Worm (Caenorhabditis elegans) whole organism, L2 larva: ENCODE measurements around the gene srw-112.

Experiments
- ceh-82 ChIP-seq: fragments of 150-350 bp; optimal IDR thresholded peaks from 2 replicates; lab custom pipeline; 2014; ENCODE audit warnings: missing biosample characterization, missing genetic modification characterization
- lsy-2 ChIP-seq, 2 experiments: fragments of 150-350 bp in 1 of 2; sonication (generic microtip) in 1 of 2; optimal IDR thresholded peaks; 2 replicates each; lab custom pipeline; 2014 to 2017; ENCODE audit warnings: missing biosample characterization in 2 of 2, missing genetic modification characterization in 2 of 2
- sem-4 ChIP-seq: fragments of 150-350 bp; optimal IDR thresholded peaks from 2 replicates; lab custom pipeline; 2014; ENCODE audit warnings: missing biosample characterization, missing genetic modification reagents, missing genetic modification characterization

DNA sequence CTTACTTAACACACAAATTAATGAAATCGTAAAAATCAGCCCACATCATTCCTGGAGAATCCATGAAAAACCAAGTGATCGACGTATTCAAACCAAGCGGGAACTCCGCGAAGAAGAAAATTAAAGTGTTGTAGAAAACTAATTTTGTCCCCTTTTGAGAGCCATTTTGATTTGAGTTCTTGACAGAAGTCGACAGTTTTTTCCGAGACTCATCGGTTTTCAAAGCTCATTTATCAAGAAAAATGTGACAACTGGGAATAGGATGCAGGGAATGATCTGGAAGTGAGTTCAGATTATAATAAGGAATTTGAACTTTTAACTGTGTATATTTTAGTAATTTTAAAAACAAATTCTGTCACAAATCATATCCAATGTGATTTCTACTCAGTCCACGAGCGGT is 5.5 kb upstream of the srw-112 start, which contains the start of gene srw-135:
- TF ChIP-seq ceh-82 (tag; lab: Kevin White, UChicago), result no peak
- TF ChIP-seq sem-4 (tag; lab: Kevin White, UChicago), result no peak
- no peak for TF ChIP-seq lsy-2 (tag; optimal IDR thresholded peaks at IDR 0.05; lab: Kevin White, UChicago)
